Worm (Caenorhabditis elegans) whole organism, L3 larva: ENCODE measurements around the gene Y59A8B.24.

Experiments used
- R02D3.7 ChIP-seq: fragments of 150-350 bp; optimal IDR thresholded peaks from 2 replicates; lab custom pipeline; 2014; ENCODE audit warnings: missing biosample characterization, missing genetic modification characterization
- ZK546.5 ChIP-seq: sonication (generic microtip); optimal IDR thresholded peaks from 2 replicates; lab custom pipeline; 2017; ENCODE audit warnings: missing biosample characterization, missing genetic modification characterization
- aly-2 ChIP-seq: fragments of 150-350 bp; optimal IDR thresholded peaks from 2 replicates; lab custom pipeline; 2014; ENCODE audit warnings: missing biosample characterization, missing genetic modification characterization
- ama-1 ChIP-seq: fragments of 150-350 bp; optimal IDR thresholded peaks from 2 replicates; lab custom pipeline; 2018
- ceh-16 ChIP-seq: sonication (generic microtip); optimal IDR thresholded peaks from 2 replicates; lab custom pipeline; 2017; ENCODE audit warnings: missing biosample characterization, missing genetic modification characterization
- ceh-28 ChIP-seq: fragments of 150-350 bp; optimal IDR thresholded peaks from 2 replicates; lab custom pipeline; 2014; ENCODE audit warnings: missing biosample characterization, missing genetic modification reagents, missing genetic modification characterization
- ceh-82 ChIP-seq: fragments of 150-350 bp; optimal IDR thresholded peaks from 2 replicates; lab custom pipeline; 2014; ENCODE audit warnings: missing biosample characterization, missing genetic modification characterization
- ceh-9 ChIP-seq: sonication (generic microtip); optimal IDR thresholded peaks from 2 replicates; lab custom pipeline; 2018; ENCODE audit warnings: missing biosample characterization, missing genetic modification characterization
- daf-12 ChIP-seq: fragments of 150-350 bp; optimal IDR thresholded peaks from 2 replicates; lab custom pipeline; 2014; ENCODE audit warnings: missing biosample characterization, missing genetic modification reagents, missing genetic modification characterization
- egl-27 ChIP-seq: sonication (generic microtip); optimal IDR thresholded peaks from 4 replicates; lab custom pipeline; 2017; ENCODE audit warnings: missing biosample characterization, missing genetic modification reagents, missing genetic modification characterization
- egl-5 ChIP-seq: fragments of 150-350 bp; optimal IDR thresholded peaks from 2 replicates; lab custom pipeline; 2017; ENCODE audit warnings: missing biosample characterization, missing genetic modification reagents, missing genetic modification characterization, inconsistent platforms
- elt-1 ChIP-seq: fragments of 150-350 bp; optimal IDR thresholded peaks from 2 replicates; lab custom pipeline; 2014; ENCODE audit warnings: missing biosample characterization, missing genetic modification characterization
- elt-2 ChIP-seq: sonication (generic microtip); optimal IDR thresholded peaks from 2 replicates; lab custom pipeline; 2016; ENCODE audit warnings: missing genetic modification reagents, mild to moderate bottlenecking, missing genetic modification characterization, missing compliant biosample characterization
- elt-3 ChIP-seq, 3 experiments: fragments of 150-350 bp in 1 of 3; sonication (generic microtip) in 2 of 3; optimal IDR thresholded peaks; 2 replicates in 2 of 3; 4 replicates in 1 of 3; lab custom pipeline; 2014 to 2017; ENCODE audit warnings: missing biosample characterization in 3 of 3, missing genetic modification characterization in 3 of 3
- eor-1 ChIP-seq, 2 experiments: fragments of 150-350 bp; optimal IDR thresholded peaks; 2 replicates each; lab custom pipeline; 2014 to 2018; ENCODE audit warnings: missing biosample characterization in 2 of 2, missing genetic modification characterization in 2 of 2
- fkh-10 ChIP-seq: sonication (generic microtip); optimal IDR thresholded peaks from 2 replicates; lab custom pipeline; 2017; ENCODE audit warnings: missing biosample characterization, missing genetic modification reagents, missing genetic modification characterization
- fkh-2 ChIP-seq: fragments of 150-350 bp; optimal IDR thresholded peaks from 2 replicates; lab custom pipeline; 2014; ENCODE audit warnings: missing biosample characterization, missing genetic modification reagents, missing genetic modification characterization
- fos-1 ChIP-seq: fragments of 150-350 bp; optimal IDR thresholded peaks from 2 replicates; lab custom pipeline; 2014; ENCODE audit warnings: missing biosample characterization, missing genetic modification characterization
- hmg-11 ChIP-seq: sonication (generic microtip); optimal IDR thresholded peaks from 2 replicates; lab custom pipeline; 2016; ENCODE audit warnings: missing genetic modification characterization, missing compliant biosample characterization
- jun-1 ChIP-seq: fragments of 150-350 bp; optimal IDR thresholded peaks from 2 replicates; lab custom pipeline; 2014; ENCODE audit warnings: missing biosample characterization, missing genetic modification reagents, missing genetic modification characterization
- lin-15B ChIP-seq: fragments of 150-350 bp; optimal IDR thresholded peaks from 2 replicates; lab custom pipeline; 2014; ENCODE audit warnings: missing biosample characterization, missing genetic modification characterization
- lin-39 ChIP-seq: fragments of 150-350 bp; optimal IDR thresholded peaks from 2 replicates; lab custom pipeline; 2018; ENCODE audit warnings: missing biosample characterization, missing genetic modification reagents, missing genetic modification characterization
- lsy-12 ChIP-seq: sonication (generic microtip); optimal IDR thresholded peaks from 2 replicates; lab custom pipeline; 2016; ENCODE audit warnings: mild to moderate bottlenecking, missing genetic modification characterization, missing compliant biosample characterization
- mdl-1 ChIP-seq: fragments of 150-350 bp; optimal IDR thresholded peaks from 2 replicates; lab custom pipeline; 2014; ENCODE audit warnings: missing biosample characterization, missing genetic modification characterization
- mml-1 ChIP-seq: fragments of 150-350 bp; sonication (generic microtip); optimal IDR thresholded peaks from 3 replicates; lab custom pipeline; 2014; ENCODE audit warnings: missing biosample characterization, missing genetic modification characterization
- nfya-1 ChIP-seq: sonication (generic microtip); optimal IDR thresholded peaks from 2 replicates; lab custom pipeline; 2017; ENCODE audit warnings: missing genetic modification characterization, mild to moderate bottlenecking, missing compliant biosample characterization, antibody characterized with exemption, moderate library complexity; ENCODE audit not compliant: insufficient read depth
- nhr-11 ChIP-seq: fragments of 150-350 bp; optimal IDR thresholded peaks from 2 replicates; lab custom pipeline; 2014; ENCODE audit warnings: missing biosample characterization, missing genetic modification characterization
- nhr-12 ChIP-seq: fragments of 150-350 bp; optimal IDR thresholded peaks from 2 replicates; lab custom pipeline; 2014; ENCODE audit warnings: missing biosample characterization, missing genetic modification characterization
- nhr-23 ChIP-seq: fragments of 150-350 bp; optimal IDR thresholded peaks from 2 replicates; lab custom pipeline; 2014; ENCODE audit warnings: missing biosample characterization, missing genetic modification reagents, missing genetic modification characterization
- nhr-237 ChIP-seq: fragments of 150-350 bp; optimal IDR thresholded peaks from 2 replicates; lab custom pipeline; 2014; ENCODE audit warnings: missing biosample characterization, missing genetic modification characterization
- nhr-25 ChIP-seq: sonication (generic microtip); optimal IDR thresholded peaks from 2 replicates; lab custom pipeline; 2017; ENCODE audit warnings: missing biosample characterization, missing genetic modification characterization
- nhr-28 ChIP-seq: fragments of 150-350 bp; optimal IDR thresholded peaks from 2 replicates; lab custom pipeline; 2014; ENCODE audit warnings: missing biosample characterization, missing genetic modification characterization
- nhr-43 ChIP-seq: sonication (generic microtip); optimal IDR thresholded peaks from 2 replicates; lab custom pipeline; 2016; ENCODE audit warnings: mild to moderate bottlenecking, missing genetic modification characterization, missing compliant biosample characterization; ENCODE audit not compliant: poor library complexity, severe bottlenecking
- nhr-67 ChIP-seq: fragments of 150-350 bp; optimal IDR thresholded peaks from 2 replicates; lab custom pipeline; 2014; ENCODE audit warnings: missing biosample characterization, missing genetic modification characterization
- nhr-76 ChIP-seq: fragments of 150-350 bp; sonication (generic microtip); optimal IDR thresholded peaks from 5 replicates; lab custom pipeline; 2014; ENCODE audit warnings: missing biosample characterization, missing genetic modification characterization
- nhr-77 ChIP-seq: fragments of 150-350 bp; optimal IDR thresholded peaks from 2 replicates; lab custom pipeline; 2014; ENCODE audit warnings: missing biosample characterization, missing genetic modification characterization
- pha-4 ChIP-seq: fragments of 150-350 bp; optimal IDR thresholded peaks from 2 replicates; lab custom pipeline; 2014; ENCODE audit warnings: missing biosample characterization, missing genetic modification reagents, missing genetic modification characterization
- pqm-1 ChIP-seq: fragments of 150-350 bp; optimal IDR thresholded peaks from 2 replicates; lab custom pipeline; 2017; ENCODE audit warnings: missing biosample characterization, missing genetic modification characterization, inconsistent platforms
- sea-2 ChIP-seq: fragments of 150-350 bp; sonication (generic microtip); optimal IDR thresholded peaks from 4 replicates; lab custom pipeline; 2014; ENCODE audit warnings: missing biosample characterization, missing genetic modification reagents, missing genetic modification characterization
- skn-1 ChIP-seq: fragments of 150-350 bp; optimal IDR thresholded peaks from 2 replicates; lab custom pipeline; 2014; ENCODE audit warnings: missing biosample characterization, missing genetic modification characterization
- snpc-4 ChIP-seq: fragments of 150-350 bp; optimal IDR thresholded peaks from 2 replicates; lab custom pipeline; 2014; ENCODE audit warnings: missing biosample characterization, missing genetic modification characterization
- tbx-2 ChIP-seq: sonication (generic microtip); optimal IDR thresholded peaks from 2 replicates; lab custom pipeline; 2016; ENCODE audit warnings: mild to moderate bottlenecking, missing genetic modification characterization, missing compliant biosample characterization
- unc-39 ChIP-seq: sonication (generic microtip); optimal IDR thresholded peaks from 4 replicates; lab custom pipeline; 2017; ENCODE audit warnings: missing biosample characterization, missing genetic modification characterization
- unc-62 ChIP-seq: fragments of 150-350 bp; sonication (generic microtip); optimal IDR thresholded peaks from 4 replicates; lab custom pipeline; 2014; ENCODE audit warnings: missing biosample characterization, missing genetic modification reagents, missing genetic modification characterization
- zag-1 ChIP-seq: fragments of 150-350 bp; optimal IDR thresholded peaks from 2 replicates; lab custom pipeline; 2014; ENCODE audit warnings: missing biosample characterization, missing genetic modification characterization
- ztf-11 ChIP-seq: fragments of 150-350 bp; optimal IDR thresholded peaks from 2 replicates; lab custom pipeline; 2014; ENCODE audit warnings: missing biosample characterization, missing genetic modification characterization
- ztf-4 ChIP-seq: fragments of 150-350 bp; optimal IDR thresholded peaks from 2 replicates; lab custom pipeline; 2014; ENCODE audit warnings: missing biosample characterization, missing genetic modification characterization

Gene Y59A8B.24

ce11 chrV:17978207-17978606 is 26.5 kb downstream of the Y59A8B.24 start:
- TF ChIP-seq elt-2 (peak; percentile 88), pqm-1 (tag; lab: Kevin White, UChicago) (peak; percentile 82), mdl-1 (no peak), snpc-4 (tag; lab: Kevin White, UChicago) (no peak), jun-1 (no peak), ama-1 (lab: Kevin White, UChicago) (no peak), pha-4 (tag; lab: Kevin White, UChicago) (peak; percentile 59)

ce11 chrV:17979789-17980188 is 28.0 kb downstream of the Y59A8B.24 start, which contains the start of gene snx-6:
snx-6 (minus strand) TSS chrV:17980082.
- TF ChIP-seq pqm-1 (tag; lab: Kevin White, UChicago), result no peak
- TF ChIP-seq ZK546.5 (tag; lab: Kevin White, UChicago), result no peak
- TF ChIP-seq nhr-76 (tag; lab: Kevin White, UChicago), result no peak
- no peak for TF ChIP-seq hmg-11 (tag; lab: Kevin White, UChicago)
- no peak for TF ChIP-seq ceh-9 (tag; lab: Kevin White, UChicago)
- TF ChIP-seq zag-1, result no peak
- TF ChIP-seq jun-1, result no peak
- TF ChIP-seq daf-12 (tag; lab: Kevin White, UChicago), result no peak
- no peak for TF ChIP-seq nhr-11 (tag; lab: Kevin White, UChicago)
- TF ChIP-seq elt-2, result no peak
- no peak for TF ChIP-seq eor-1 (tag; optimal IDR thresholded peaks at IDR 0.05; lab: Kevin White, UChicago)
- TF ChIP-seq ztf-4, result no peak
- TF ChIP-seq nhr-23, result no peak
- TF ChIP-seq lin-39 (tag; lab: Kevin White, UChicago), result no peak
- TF ChIP-seq nhr-28, result no peak
- TF ChIP-seq, all 47 proteins: peak for 0

ce11 chrV:17981732-17982131 is 30.0 kb downstream of the Y59A8B.24 start:
- TF ChIP-seq skn-1 (tag; lab: Kevin White, UChicago), result peak; percentile 9
- TF ChIP-seq R02D3.7, result no peak
- TF ChIP-seq ama-1 (lab: Kevin White, UChicago), result no peak
- TF ChIP-seq unc-39 (tag; lab: Kevin White, UChicago), result no peak
- TF ChIP-seq fkh-10 (GFP tag; lab: Kevin White, UChicago), result no peak
- no peak for TF ChIP-seq ZK546.5 (tag; lab: Kevin White, UChicago)
- TF ChIP-seq nhr-28, result no peak
- no peak for TF ChIP-seq nhr-43 (tag; lab: Kevin White, UChicago)
- peak; percentile 59 for TF ChIP-seq ceh-28 (tag; lab: Kevin White, UChicago)
- peak; percentile 3 for TF ChIP-seq egl-5 (tag; lab: Kevin White, UChicago)
- TF ChIP-seq unc-62 (GFP tag; lab: Kevin White, UChicago), result no peak
- TF ChIP-seq aly-2, result no peak
- no peak for TF ChIP-seq mdl-1
- no peak for TF ChIP-seq nhr-23
- no peak for TF ChIP-seq sea-2
- peak; percentile 1 for TF ChIP-seq nhr-25 (tag; lab: Kevin White, UChicago)
- TF ChIP-seq fos-1 (tag; lab: Kevin White, UChicago), result no peak
- peak; percentile 79 for TF ChIP-seq hmg-11 (tag; lab: Kevin White, UChicago)
- TF ChIP-seq ztf-11 (tag; lab: Kevin White, UChicago), result no peak
- TF ChIP-seq elt-3 (tag; optimal IDR thresholded peaks at IDR 0.05; lab: Kevin White, UChicago), result no peak
- TF ChIP-seq elt-2, result peak; percentile 18
- TF ChIP-seq eor-1 (tag; optimal IDR thresholded peaks at IDR 0.05; lab: Kevin White, UChicago), result no peak
- TF ChIP-seq ceh-9 (tag; lab: Kevin White, UChicago), result no peak
- no peak for TF ChIP-seq nhr-67 (tag; lab: Kevin White, UChicago)
- TF ChIP-seq tbx-2 (tag; lab: Kevin White, UChicago), result no peak
- TF ChIP-seq nfya-1 (tag; lab: Kevin White, UChicago), result peak; percentile 57
- TF ChIP-seq jun-1, result peak; percentile 30
- TF ChIP-seq daf-12 (tag; lab: Kevin White, UChicago), result no peak
- no peak for TF ChIP-seq mml-1 (tag; lab: Kevin White, UChicago)
- no peak for TF ChIP-seq fkh-2 (tag; lab: Kevin White, UChicago)
- no peak for TF ChIP-seq ztf-4
- no peak for TF ChIP-seq lsy-12 (tag; lab: Kevin White, UChicago)
- TF ChIP-seq elt-1 (tag; lab: Kevin White, UChicago), result no peak
- TF ChIP-seq ceh-16 (tag; lab: Kevin White, UChicago), result no peak
- peak; percentile 56 for TF ChIP-seq lin-15B (tag; lab: Kevin White, UChicago)
- TF ChIP-seq nhr-12, result no peak
- no peak for TF ChIP-seq nhr-11 (tag; lab: Kevin White, UChicago)
- no peak for TF ChIP-seq egl-27 (tag; lab: Kevin White, UChicago)
- no peak for TF ChIP-seq nhr-237 (tag; lab: Kevin White, UChicago)
- no peak for TF ChIP-seq nhr-77 (tag; lab: Kevin White, UChicago)
- TF ChIP-seq pha-4 (tag; lab: Kevin White, UChicago), result peak; percentile 25
- peak; percentile 27 for TF ChIP-seq lin-39 (tag; lab: Kevin White, UChicago)
- no peak for TF ChIP-seq zag-1
- TF ChIP-seq nhr-76 (tag; lab: Kevin White, UChicago), result no peak
- no peak for TF ChIP-seq ceh-82 (tag; lab: Kevin White, UChicago)
- no peak for TF ChIP-seq pqm-1 (tag; lab: Kevin White, UChicago)
- TF ChIP-seq snpc-4 (tag; lab: Kevin White, UChicago), result no peak
- TF ChIP-seq, all 47 proteins: peak for 11
